Worm (Caenorhabditis elegans): ENCODE measurements around the gene F53H4.6.

ce11 chrX:15865868-15866555, 5.6 kb upstream of the F53H4.6 start, which contains the start of the genes csb-1 and F53H4.4:
- TF ChIP-seq klf-2 (GFP tag; conservative IDR thresholded peaks at IDR 0.05), result no peak
- no peak for TF ChIP-seq ref-1 (GFP tag; conservative IDR thresholded peaks at IDR 0.05)
- no peak for TF ChIP-seq ztf-29 (GFP tag; IDR thresholded peaks at IDR 0.05)
- TF ChIP-seq med-1 (GFP tag; optimal IDR thresholded peaks at IDR 0.05; ENCODE audit: insufficient read depth), result no peak

Measured in whole organism, midembryonic.